5 worm cellular contexts compared by ENCODE assay signal in genomic region chrII:6142539-6142938, ce11.
TF ChIP-seq lines count a peak whose summit lies in the region.

No protein-coding gene starts in this region.

TF ChIP-seq in whole organism, L1 larva, 84 proteins besides CTCF, POLR2A, EP300 and RAD21:
- TF ChIP-seq lin-14 (GFP tag; optimal IDR thresholded peaks at IDR 0.05; lab: Kevin White, UChicago): peak; percentile 52
- TF ChIP-seq fkh-8 (tag; optimal IDR thresholded peaks at IDR 0.05; lab: Kevin White, UChicago): no peak
- TF ChIP-seq fkh-10 (GFP tag; optimal IDR thresholded peaks at IDR 0.05; lab: Kevin White, UChicago): peak; percentile 62
- peak; percentile 16 for TF ChIP-seq rnt-1 (tag; optimal IDR thresholded peaks at IDR 0.05; lab: Kevin White, UChicago)
TF ChIP-seq in whole organism, L1 larva: peak in this region for 3.

TF ChIP-seq in whole organism, L3 larva, 47 proteins besides CTCF, POLR2A, EP300 and RAD21:
- no peak for TF ChIP-seq elt-2 (tag; optimal IDR thresholded peaks at IDR 0.05; lab: Kevin White, UChicago)
- no peak for TF ChIP-seq mml-1 (tag; optimal IDR thresholded peaks at IDR 0.05; lab: Kevin White, UChicago)
- no peak for TF ChIP-seq snpc-4 (tag; optimal IDR thresholded peaks at IDR 0.05; lab: Kevin White, UChicago)
- no peak for TF ChIP-seq pha-4 (tag; optimal IDR thresholded peaks at IDR 0.05; lab: Kevin White, UChicago)
- no peak for TF ChIP-seq ZK546.5 (tag; optimal IDR thresholded peaks at IDR 0.05; lab: Kevin White, UChicago)
- no peak for TF ChIP-seq unc-39 (tag; optimal IDR thresholded peaks at IDR 0.05; lab: Kevin White, UChicago)
- TF ChIP-seq sea-2 (GFP tag; optimal IDR thresholded peaks at IDR 0.05; lab: Kevin White, UChicago): no peak
- peak; percentile 63 for TF ChIP-seq fkh-10 (GFP tag; optimal IDR thresholded peaks at IDR 0.05; lab: Kevin White, UChicago)

TF ChIP-seq in whole organism, L4 larva, 104 proteins besides CTCF, POLR2A, EP300 and RAD21:
- no peak for TF ChIP-seq lin-38 (GFP tag; IDR thresholded peaks at IDR 0.05; lab: Robert Waterston, UW)
- TF ChIP-seq unc-62 (GFP tag; optimal IDR thresholded peaks at IDR 0.05 in 1 of 2; lab: Kevin White, UChicago): peak in 1 of 2 experiments; percentile 7
- no peak for TF ChIP-seq unc-62 (tag; optimal IDR thresholded peaks at IDR 0.05; lab: Kevin White, UChicago)
- TF ChIP-seq fkh-10 (GFP tag; optimal IDR thresholded peaks at IDR 0.05; lab: Kevin White, UChicago): peak; percentile 56
TF ChIP-seq in whole organism, L4 larva: peak in this region for 2.

TF ChIP-seq in whole organism, late embryonic, 69 proteins besides CTCF, POLR2A, EP300 and RAD21:
- TF ChIP-seq unc-55 (GFP tag; optimal IDR thresholded peaks at IDR 0.05; lab: Kevin White, UChicago) (no peak), unc-42 (tag; optimal IDR thresholded peaks at IDR 0.05; lab: Kevin White, UChicago) (peak; percentile 53), lim-6 (tag; optimal IDR thresholded peaks at IDR 0.05; lab: Kevin White, UChicago) (no peak)

TF ChIP-seq in whole organism, mixed stage, embryonic, 35 proteins besides CTCF, POLR2A, EP300 and RAD21:
- no peak for TF ChIP-seq elt-3 (tag; optimal IDR thresholded peaks at IDR 0.05; lab: Kevin White, UChicago)
- TF ChIP-seq ces-1 (GFP tag; optimal IDR thresholded peaks at IDR 0.05; lab: Kevin White, UChicago): peak; percentile 52

Comparison
In these comparisons a context has a peak if more than half of its experiments do, and no peak if none do; other contexts are left out.
1. Of the 29 proteins assayed by ChIP-seq in both whole organism, L4 larva and whole organism, L1 larva: peak only in whole organism, L4 larva: none; only in whole organism, L1 larva: none; in both: fkh-10; in neither: 27; mixed calls (peak in some experiments, not most) for 1.